Worm (Caenorhabditis elegans) whole organism, young adult: Measurements from ENCODE around the gene vha-2.

ENCODE experiments used
- C06A6.2 ChIP-seq: fragments of 200-800 bp; sonication (Bioruptor generic); conservative IDR thresholded peaks from 2 replicates; pipeline ENCODE4 v1.3.6; 2022; ENCODE audit warnings: missing genetic modification characterization, missing compliant biosample characterization
- D2030.7 ChIP-seq: fragments of 200-800 bp; sonication (Bioruptor generic); IDR thresholded peaks from 2 replicates; pipeline ENCODE4 v1.3.6; 2022; ENCODE audit warnings: missing genetic modification reagents, missing genetic modification characterization, missing compliant biosample characterization
- F23B12.7 ChIP-seq: sonication (generic microtip); optimal IDR thresholded peaks from 2 replicates; lab custom pipeline; 2017; ENCODE audit warnings: missing genetic modification characterization, mild to moderate bottlenecking, missing compliant biosample characterization, antibody characterized with exemption, moderate library complexity; ENCODE audit not compliant: insufficient read depth
- K11D2.4 ChIP-seq: fragments of 200-800 bp; sonication (Bioruptor generic); IDR thresholded peaks from 2 replicates; pipeline ENCODE4 v1.3.6; 2022; ENCODE audit warnings: missing genetic modification reagents, missing genetic modification characterization, missing compliant biosample characterization
- T26A5.8 ChIP-seq: sonication (generic microtip); optimal IDR thresholded peaks from 2 replicates; lab custom pipeline; 2016; ENCODE audit warnings: missing genetic modification characterization, missing compliant biosample characterization
- Y53G8AR.9 ChIP-seq: fragments of 200-800 bp; sonication (Bioruptor generic); conservative IDR thresholded peaks from 2 replicates; pipeline ENCODE4 v1.3.6; 2022; ENCODE audit warnings: missing genetic modification reagents, missing genetic modification characterization, missing compliant biosample characterization
- Y56A3A.18 ChIP-seq: fragments of 200-800 bp; sonication (Bioruptor generic); IDR thresholded peaks from 2 replicates; pipeline ENCODE4 v1.3.6; 2022; ENCODE audit warnings: missing genetic modification reagents, missing genetic modification characterization, missing compliant biosample characterization
- Y95B8A.8 ChIP-seq: fragments of 200-800 bp; sonication (Bioruptor generic); IDR thresholded peaks from 2 replicates; pipeline ENCODE4 v1.3.6; 2022; ENCODE audit warnings: missing genetic modification reagents, missing genetic modification characterization, missing compliant biosample characterization
- ZK185.1 ChIP-seq: sonication (generic microtip); optimal IDR thresholded peaks from 2 replicates; lab custom pipeline; 2016; ENCODE audit warnings: mild to moderate bottlenecking, missing genetic modification characterization, missing compliant biosample characterization; ENCODE audit not compliant: poor library complexity, severe bottlenecking
- ama-1 ChIP-seq, 3 experiments: fragments of 150-350 bp in 1 of 3; sonication (generic microtip) in 2 of 3; optimal IDR thresholded peaks; 2 replicates each; lab custom pipeline; 2014 to 2018; ENCODE audit warnings: missing biosample characterization in 2 of 3, missing genetic modification characterization in 2 of 3, missing genetic modification reagents in 2 of 3
- aptf-2 ChIP-seq: fragments of 200-800 bp; sonication (Bioruptor generic); conservative IDR thresholded peaks from 2 replicates; pipeline ENCODE4 v1.3.6; 2022; ENCODE audit warnings: missing genetic modification reagents, missing genetic modification characterization, missing compliant biosample characterization
- atf-7 ChIP-seq: sonication (generic microtip); optimal IDR thresholded peaks from 2 replicates; lab custom pipeline; 2017; ENCODE audit warnings: mild to moderate bottlenecking, missing genetic modification characterization, missing compliant biosample characterization
- attf-3 ChIP-seq: fragments of 200-800 bp; sonication (Bioruptor generic); conservative IDR thresholded peaks from 2 replicates; pipeline ENCODE4 v1.3.6; 2022; ENCODE audit warnings: missing genetic modification reagents, missing genetic modification characterization, missing compliant biosample characterization
- attf-5 ChIP-seq: fragments of 200-800 bp; sonication (Bioruptor generic); optimal IDR thresholded peaks from 2 replicates; lab custom pipeline; 2018; ENCODE audit warnings: mild to moderate bottlenecking, missing genetic modification characterization, missing compliant biosample characterization
- cebp-1 ChIP-seq, 2 experiments: fragments of 200-800 bp in 1 of 2; sonication (Bioruptor generic) in 1 of 2; sonication (generic microtip) in 1 of 2; IDR thresholded peaks in 1 of 2; optimal IDR thresholded peaks in 1 of 2; 2 replicates each; pipeline versions ENCODE4 v1.3.6 to Lab custom; 2017 to 2022; ENCODE audit warnings: missing compliant biosample characterization in 2 of 2, missing genetic modification characterization in 2 of 2, mild to moderate bottlenecking in 1 of 2, missing genetic modification reagents in 1 of 2, moderate library complexity in 1 of 2
- ceh-100 ChIP-seq: fragments of 200-800 bp; sonication (Bioruptor generic); IDR thresholded peaks from 2 replicates; pipeline ENCODE4 v1.3.6; 2022; ENCODE audit warnings: missing genetic modification reagents, missing genetic modification characterization, missing compliant biosample characterization
- dpff-1 ChIP-seq: sonication (generic microtip); optimal IDR thresholded peaks from 2 replicates; lab custom pipeline; 2017; ENCODE audit warnings: mild to moderate bottlenecking, missing genetic modification characterization, missing compliant biosample characterization
- ekl-4 ChIP-seq: fragments of 200-800 bp; sonication (Bioruptor generic); IDR thresholded peaks from 2 replicates; pipeline ENCODE4 v1.3.6; 2022; ENCODE audit warnings: missing genetic modification reagents, missing genetic modification characterization, missing compliant biosample characterization
- fkh-3 ChIP-seq: sonication (generic microtip); optimal IDR thresholded peaks from 2 replicates; lab custom pipeline; 2016; ENCODE audit warnings: mild to moderate bottlenecking, missing genetic modification characterization, missing compliant biosample characterization
- hlh-26 ChIP-seq: fragments of 200-800 bp; sonication (Bioruptor generic); conservative IDR thresholded peaks from 2 replicates; pipeline ENCODE4 v1.3.6; 2022; ENCODE audit warnings: missing genetic modification reagents, missing genetic modification characterization, missing compliant biosample characterization
- hmg-1.2 ChIP-seq: fragments of 200-800 bp; sonication (Bioruptor generic); IDR thresholded peaks from 2 replicates; pipeline ENCODE4 v1.3.6; 2022; ENCODE audit warnings: missing genetic modification reagents, missing genetic modification characterization, missing compliant biosample characterization
- hsf-1 ChIP-seq: fragments of 200-800 bp; sonication (Bioruptor generic); IDR thresholded peaks from 2 replicates; pipeline ENCODE4 v1.3.6; 2022; ENCODE audit warnings: missing genetic modification reagents, missing genetic modification characterization, missing compliant biosample characterization
- lag-1 ChIP-seq: fragments of 200-800 bp; sonication (Bioruptor generic); IDR thresholded peaks from 2 replicates; pipeline ENCODE4 v1.3.6; 2022; ENCODE audit warnings: missing genetic modification reagents, missing genetic modification characterization, missing compliant biosample characterization
- lin-26 ChIP-seq: fragments of 200-800 bp; sonication (Bioruptor generic); IDR thresholded peaks from 2 replicates; pipeline ENCODE4 v1.3.6; 2022; ENCODE audit warnings: missing genetic modification reagents, missing genetic modification characterization, missing compliant biosample characterization
- lin-40 ChIP-seq: sonication (generic microtip); optimal IDR thresholded peaks from 2 replicates; lab custom pipeline; 2016; ENCODE audit warnings: missing genetic modification characterization, mild to moderate bottlenecking, missing compliant biosample characterization, missing genotype, missing genetic modification reagents
- nfyb-1 ChIP-seq: fragments of 200-800 bp; sonication (Bioruptor generic); IDR thresholded peaks from 2 replicates; pipeline ENCODE4 v1.3.6; 2022; ENCODE audit warnings: missing genetic modification reagents, missing genetic modification characterization, missing compliant biosample characterization
- nhr-120 ChIP-seq: fragments of 200-800 bp; sonication (Bioruptor generic); IDR thresholded peaks from 2 replicates; pipeline ENCODE4 v1.3.6; 2022; ENCODE audit warnings: missing genetic modification characterization, missing compliant biosample characterization
- nhr-179 ChIP-seq: sonication (generic microtip); optimal IDR thresholded peaks from 2 replicates; lab custom pipeline; 2016; ENCODE audit warnings: mild to moderate bottlenecking, missing genetic modification characterization, missing compliant biosample characterization
- nhr-80 ChIP-seq: sonication (generic microtip); optimal IDR thresholded peaks from 2 replicates; lab custom pipeline; 2016; ENCODE audit warnings: missing genetic modification characterization, missing compliant biosample characterization
- nhr-90 ChIP-seq: sonication (generic microtip); optimal IDR thresholded peaks from 2 replicates; lab custom pipeline; 2016; ENCODE audit warnings: missing genotype, mild to moderate bottlenecking, missing genetic modification characterization, missing compliant biosample characterization
- rpc-1 ChIP-seq, 2 experiments: fragments of 150-350 bp in 1 of 2; sonication (generic microtip) in 1 of 2; optimal IDR thresholded peaks; 2 replicates each; lab custom pipeline; 2014 to 2018; ENCODE audit warnings: missing biosample characterization in 1 of 2, missing genetic modification characterization in 1 of 2, missing genetic modification reagents in 1 of 2, missing genotype in 1 of 2
- sdz-38 ChIP-seq: sonication (generic microtip); optimal IDR thresholded peaks from 2 replicates; lab custom pipeline; 2016; ENCODE audit warnings: missing genotype, missing genetic modification characterization, missing compliant biosample characterization
- snpc-3.4 ChIP-seq: sonication (generic microtip); optimal IDR thresholded peaks from 2 replicates; lab custom pipeline; 2017; ENCODE audit warnings: missing genetic modification characterization, mild to moderate bottlenecking, missing compliant biosample characterization, antibody characterized with exemption, moderate library complexity, missing genotype, missing genetic modification reagents
- snpc-4 ChIP-seq, 5 experiments: fragments of 150-350 bp in 1 of 5; sonication (generic microtip) in 4 of 5; optimal IDR thresholded peaks; 2 replicates each; lab custom pipeline; 2014 to 2018; ENCODE audit warnings: missing genetic modification characterization in 5 of 5, missing biosample characterization in 3 of 5, antibody characterized with exemption in 2 of 5, mild to moderate bottlenecking in 2 of 5, missing compliant biosample characterization in 2 of 5, missing genotype in 2 of 5, moderate library complexity in 2 of 5, missing genetic modification reagents in 1 of 5
- somi-1 ChIP-seq: fragments of 200-800 bp; sonication (Bioruptor generic); optimal IDR thresholded peaks from 2 replicates; lab custom pipeline; 2018; ENCODE audit warnings: mild to moderate bottlenecking, missing genetic modification characterization, missing compliant biosample characterization
- sptf-2 ChIP-seq: fragments of 200-800 bp; sonication (Bioruptor generic); optimal IDR thresholded peaks from 2 replicates; lab custom pipeline; 2018; ENCODE audit warnings: mild to moderate bottlenecking, missing genetic modification characterization, missing compliant biosample characterization
- tbp1 ChIP-seq: fragments of 200-800 bp; sonication (Bioruptor generic); optimal IDR thresholded peaks from 2 replicates; lab custom pipeline; 2018; ENCODE audit warnings: mild to moderate bottlenecking, missing genetic modification characterization, missing compliant biosample characterization
- zim-3 ChIP-seq: sonication (generic microtip); optimal IDR thresholded peaks from 2 replicates; lab custom pipeline; 2017; ENCODE audit warnings: mild to moderate bottlenecking, missing genetic modification characterization, moderate library complexity, missing compliant biosample characterization
- ztf-22 ChIP-seq: fragments of 200-800 bp; sonication (Bioruptor generic); optimal IDR thresholded peaks from 2 replicates; lab custom pipeline; 2018; ENCODE audit warnings: mild to moderate bottlenecking, missing genetic modification characterization, moderate library complexity, missing compliant biosample characterization
- ztf-26 ChIP-seq: sonication (generic microtip); optimal IDR thresholded peaks from 2 replicates; lab custom pipeline; 2017; ENCODE audit warnings: missing genetic modification characterization, missing compliant biosample characterization
- ztf-3 ChIP-seq: fragments of 200-800 bp; sonication (Bioruptor generic); optimal IDR thresholded peaks from 2 replicates; lab custom pipeline; 2018; ENCODE audit warnings: mild to moderate bottlenecking, missing genetic modification characterization, missing compliant biosample characterization

Gene vha-2

ce11 chrIII:9804997-9805610, 23.1 kb downstream of the vha-2 start, which contains the start of gene riok-3 (continued):
- peak; percentile 40 for TF ChIP-seq ZK185.1 (tag; lab: Kevin White, UChicago)
- TF ChIP-seq snpc-3.4 (tag; lab: Kevin White, UChicago): no peak
- peak; percentile 40; the same call in 1 of the 2 replicates for TF ChIP-seq Y95B8A.8 (GFP tag; lab: Robert Waterston, UW)
- peak; percentile 38; the same call in 1 of the 2 replicates for TF ChIP-seq K11D2.4 (GFP tag; lab: Robert Waterston, UW)
- peak; percentile 10; the same call in 1 of the 2 replicates for TF ChIP-seq Y56A3A.18
- 0 out of 2 replicates have a peak, but pooled peaks have one; percentile 7 for TF ChIP-seq attf-3
- TF ChIP-seq lin-26: 0 out of 2 replicates have a peak, but pooled peaks have one; percentile 25
- peak; percentile 44 for TF ChIP-seq somi-1 (GFP tag; lab: Kevin White, UChicago)
- TF ChIP-seq cebp-1 (GFP tag; IDR thresholded peaks at IDR 0.05; lab: Robert Waterston, UW): peak; percentile 74; the same call in 1 of the 2 replicates
- TF ChIP-seq cebp-1 (tag; optimal IDR thresholded peaks at IDR 0.05; lab: Kevin White, UChicago): peak; percentile 94
- peak; percentile 19 for TF ChIP-seq ztf-3 (GFP tag; lab: Kevin White, UChicago)
- TF ChIP-seq nhr-120: no peak
- TF ChIP-seq nhr-90: no peak
- no peak for TF ChIP-seq aptf-2
- TF ChIP-seq lin-40 (tag; lab: Kevin White, UChicago): peak; percentile 11
- TF ChIP-seq nfyb-1 (GFP tag; lab: Robert Waterston, UW): peak; percentile 72
- TF ChIP-seq hlh-26 (GFP tag; lab: Robert Waterston, UW): no peak
- peak; percentile 50 for TF ChIP-seq ekl-4 (GFP tag; lab: Robert Waterston, UW)
- no peak for TF ChIP-seq ztf-22 (GFP tag; lab: Kevin White, UChicago)
- TF ChIP-seq F23B12.7: peak; percentile 21
- peak; percentile 67 for TF ChIP-seq zim-3 (tag; lab: Kevin White, UChicago)
- TF ChIP-seq atf-7 (tag; lab: Kevin White, UChicago): no peak
- TF ChIP-seq tbp1: peak; percentile 15
- 0 out of 2 replicates have a peak, but pooled peaks have one; percentile 18 for TF ChIP-seq C06A6.2 (GFP tag; lab: Robert Waterston, UW)
- peak; percentile 36 for TF ChIP-seq dpff-1
- TF ChIP-seq lag-1 (GFP tag; lab: Robert Waterston, UW): no peak
- TF ChIP-seq, all 124 proteins: peak for 27

ce11 chrIII:9806968-9807559, 25.1 kb downstream of the vha-2 start, which contains the start of gene ZK632.4:
ZK632.4 (minus strand) TSS chrIII:9807454.
- TF ChIP-seq cebp-1 (GFP tag; IDR thresholded peaks at IDR 0.05; lab: Robert Waterston, UW): no peak
- peak; percentile 41 for TF ChIP-seq cebp-1 (tag; optimal IDR thresholded peaks at IDR 0.05; lab: Kevin White, UChicago)
- TF ChIP-seq hmg-1.2 (GFP tag; lab: Robert Waterston, UW): no peak
- TF ChIP-seq ceh-100 (GFP tag; lab: Robert Waterston, UW): no peak
- TF ChIP-seq, all 124 proteins: peak for 1

- TF ChIP-seq attf-5 (GFP tag; lab: Kevin White, UChicago) (peak; percentile 47), hsf-1 (GFP tag; lab: Robert Waterston, UW) (no peak), rpc-1 (optimal IDR thresholded peaks at IDR 0.05; lab: Kevin White, UChicago) (no peak), rpc-1 (tag; optimal IDR thresholded peaks at IDR 0.05; lab: Kevin White, UChicago) (no peak), D2030.7 (GFP tag; lab: Robert Waterston, UW) (no peak), T26A5.8 (tag; lab: Kevin White, UChicago) (no peak), sdz-38 (no peak), sptf-2 (GFP tag; lab: Kevin White, UChicago) (no peak), ama-1 (optimal IDR thresholded peaks at IDR 0.05; lab: Kevin White, UChicago) (peak; percentile 21), ama-1 (GFP tag; optimal IDR thresholded peaks at IDR 0.05; lab: Kevin White, UChicago) (no peak), Y53G8AR.9 (GFP tag; lab: Robert Waterston, UW) (0 out of 2 replicates have a peak, but pooled peaks have one; percentile 15), lin-40 (tag; lab: Kevin White, UChicago) (no peak), cebp-1 (GFP tag; IDR thresholded peaks at IDR 0.05; lab: Robert Waterston, UW) (no peak), cebp-1 (tag; optimal IDR thresholded peaks at IDR 0.05; lab: Kevin White, UChicago) (peak; percentile 4), snpc-4 (GFP tag; optimal IDR thresholded peaks at IDR 0.05; lab: Kevin White, UChicago) (no peak), snpc-4 (tag; optimal IDR thresholded peaks at IDR 0.05; lab: Kevin White, UChicago) (no peak), fkh-3 (tag; lab: Kevin White, UChicago) (no peak), zim-3 (tag; lab: Kevin White, UChicago) (no peak), nhr-80 (tag; lab: Kevin White, UChicago) (peak; percentile 51), ztf-26 (tag; lab: Kevin White, UChicago) (peak; percentile 26), nhr-179 (no peak)
Measured at ce11 chrIII:9807560-9808046, 25.6 kb downstream of the vha-2 start.
